Worm (Caenorhabditis elegans): Measurements from ENCODE around the gene ced-10.

DNA sequence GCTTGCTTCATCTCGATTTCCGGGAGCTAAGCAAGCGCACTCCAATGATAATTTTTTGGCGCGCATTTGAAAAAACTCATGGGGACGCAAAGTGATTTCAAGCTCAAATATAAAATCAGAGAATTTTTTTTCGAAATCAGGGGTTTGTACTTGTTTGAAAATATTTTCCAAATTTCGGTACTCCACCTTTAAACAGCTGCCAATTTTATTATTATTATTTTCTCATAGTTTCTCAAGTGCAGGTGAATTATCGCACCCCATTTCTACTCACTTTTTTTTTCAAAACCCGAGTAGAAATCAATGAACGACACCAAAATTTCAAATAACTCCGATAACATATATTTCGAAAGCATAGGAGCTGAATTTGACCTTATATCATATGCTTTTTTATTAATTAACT is 5.2 kb downstream of the ced-10 start, which contains the start of gene srz-83:
- TF ChIP-seq ahr-1 (tag; optimal IDR thresholded peaks at IDR 0.05) (no peak), unc-55 (GFP tag; optimal IDR thresholded peaks at IDR 0.05) (no peak), T23F11.4 (GFP tag; optimal IDR thresholded peaks at IDR 0.05) (no peak)

All from whole organism, late embryonic.